Worm (Caenorhabditis elegans) whole organism, L3 larva: Measurements from ENCODE around the gene H18N23.2.
"Not testable (repeated sequence)": the region's sequence is repeated elsewhere in the genome, so short reads cannot be mapped to it uniquely, and the experiment has no call there.

Experiments used
- R02D3.7 ChIP-seq: fragments of 150-350 bp; optimal IDR thresholded peaks from 2 replicates; lab custom pipeline; 2014; ENCODE audit warnings: missing biosample characterization, missing genetic modification characterization
- ZK546.5 ChIP-seq: sonication (generic microtip); optimal IDR thresholded peaks from 2 replicates; lab custom pipeline; 2017; ENCODE audit warnings: missing biosample characterization, missing genetic modification characterization
- ama-1 ChIP-seq: fragments of 150-350 bp; optimal IDR thresholded peaks from 2 replicates; lab custom pipeline; 2018
- ceh-82 ChIP-seq: fragments of 150-350 bp; optimal IDR thresholded peaks from 2 replicates; lab custom pipeline; 2014; ENCODE audit warnings: missing biosample characterization, missing genetic modification characterization
- ceh-9 ChIP-seq: sonication (generic microtip); optimal IDR thresholded peaks from 2 replicates; lab custom pipeline; 2018; ENCODE audit warnings: missing biosample characterization, missing genetic modification characterization
- egl-27 ChIP-seq: sonication (generic microtip); optimal IDR thresholded peaks from 4 replicates; lab custom pipeline; 2017; ENCODE audit warnings: missing biosample characterization, missing genetic modification reagents, missing genetic modification characterization
- egl-5 ChIP-seq: fragments of 150-350 bp; optimal IDR thresholded peaks from 2 replicates; lab custom pipeline; 2017; ENCODE audit warnings: missing biosample characterization, missing genetic modification reagents, missing genetic modification characterization, inconsistent platforms
- elt-2 ChIP-seq: sonication (generic microtip); optimal IDR thresholded peaks from 2 replicates; lab custom pipeline; 2016; ENCODE audit warnings: missing genetic modification reagents, mild to moderate bottlenecking, missing genetic modification characterization, missing compliant biosample characterization
- lin-39 ChIP-seq: fragments of 150-350 bp; optimal IDR thresholded peaks from 2 replicates; lab custom pipeline; 2018; ENCODE audit warnings: missing biosample characterization, missing genetic modification reagents, missing genetic modification characterization
- nfya-1 ChIP-seq: sonication (generic microtip); optimal IDR thresholded peaks from 2 replicates; lab custom pipeline; 2017; ENCODE audit warnings: missing genetic modification characterization, mild to moderate bottlenecking, missing compliant biosample characterization, antibody characterized with exemption, moderate library complexity; ENCODE audit not compliant: insufficient read depth
- nhr-11 ChIP-seq: fragments of 150-350 bp; optimal IDR thresholded peaks from 2 replicates; lab custom pipeline; 2014; ENCODE audit warnings: missing biosample characterization, missing genetic modification characterization
- nhr-12 ChIP-seq: fragments of 150-350 bp; optimal IDR thresholded peaks from 2 replicates; lab custom pipeline; 2014; ENCODE audit warnings: missing biosample characterization, missing genetic modification characterization
- nhr-23 ChIP-seq: fragments of 150-350 bp; optimal IDR thresholded peaks from 2 replicates; lab custom pipeline; 2014; ENCODE audit warnings: missing biosample characterization, missing genetic modification reagents, missing genetic modification characterization
- nhr-43 ChIP-seq: sonication (generic microtip); optimal IDR thresholded peaks from 2 replicates; lab custom pipeline; 2016; ENCODE audit warnings: mild to moderate bottlenecking, missing genetic modification characterization, missing compliant biosample characterization; ENCODE audit not compliant: poor library complexity, severe bottlenecking
- nhr-76 ChIP-seq: fragments of 150-350 bp; sonication (generic microtip); optimal IDR thresholded peaks from 5 replicates; lab custom pipeline; 2014; ENCODE audit warnings: missing biosample characterization, missing genetic modification characterization
- nhr-77 ChIP-seq: fragments of 150-350 bp; optimal IDR thresholded peaks from 2 replicates; lab custom pipeline; 2014; ENCODE audit warnings: missing biosample characterization, missing genetic modification characterization
- pha-4 ChIP-seq: fragments of 150-350 bp; optimal IDR thresholded peaks from 2 replicates; lab custom pipeline; 2014; ENCODE audit warnings: missing biosample characterization, missing genetic modification reagents, missing genetic modification characterization
- pqm-1 ChIP-seq: fragments of 150-350 bp; optimal IDR thresholded peaks from 2 replicates; lab custom pipeline; 2017; ENCODE audit warnings: missing biosample characterization, missing genetic modification characterization, inconsistent platforms
- snpc-4 ChIP-seq: fragments of 150-350 bp; optimal IDR thresholded peaks from 2 replicates; lab custom pipeline; 2014; ENCODE audit warnings: missing biosample characterization, missing genetic modification characterization
- tbx-2 ChIP-seq: sonication (generic microtip); optimal IDR thresholded peaks from 2 replicates; lab custom pipeline; 2016; ENCODE audit warnings: mild to moderate bottlenecking, missing genetic modification characterization, missing compliant biosample characterization
- unc-39 ChIP-seq: sonication (generic microtip); optimal IDR thresholded peaks from 4 replicates; lab custom pipeline; 2017; ENCODE audit warnings: missing biosample characterization, missing genetic modification characterization
- unc-62 ChIP-seq: fragments of 150-350 bp; sonication (generic microtip); optimal IDR thresholded peaks from 4 replicates; lab custom pipeline; 2014; ENCODE audit warnings: missing biosample characterization, missing genetic modification reagents, missing genetic modification characterization
- zag-1 ChIP-seq: fragments of 150-350 bp; optimal IDR thresholded peaks from 2 replicates; lab custom pipeline; 2014; ENCODE audit warnings: missing biosample characterization, missing genetic modification characterization
- ztf-11 ChIP-seq: fragments of 150-350 bp; optimal IDR thresholded peaks from 2 replicates; lab custom pipeline; 2014; ENCODE audit warnings: missing biosample characterization, missing genetic modification characterization
- ztf-4 ChIP-seq: fragments of 150-350 bp; optimal IDR thresholded peaks from 2 replicates; lab custom pipeline; 2014; ENCODE audit warnings: missing biosample characterization, missing genetic modification characterization

H18N23.2 gene

ce11 chrX:17670379-17671077, 29.9 kb upstream of the H18N23.2 start, which contains the start of gene T23E7.2:
Gene T23E7.2, plus strand, starts transcription at chrX:17671027.
- no peak for TF ChIP-seq ZK546.5
- peak; percentile 20 for TF ChIP-seq lin-39 (tag; lab: Kevin White, UChicago)

- TF ChIP-seq nfya-1 = peak; percentile 39
- no peak for TF ChIP-seq ztf-4
- TF ChIP-seq lin-39 (tag; lab: Kevin White, UChicago) = peak; percentile 8
- no peak for TF ChIP-seq ceh-82 (tag; lab: Kevin White, UChicago)
- TF ChIP-seq nhr-11 = no peak
These were observed 26.6 kb upstream of the H18N23.2 start for ce11 chrX:17667288-17667687.

- TF ChIP-seq unc-62 (GFP tag; lab: Kevin White, UChicago) (no peak), tbx-2 (no peak), nhr-12 (no peak), lin-39 (tag; lab: Kevin White, UChicago) (no peak)
These were observed 21.5 kb upstream of the H18N23.2 start, which contains the start of gene nlp-6 for ce11 chrX:17662146-17662545. Gene nlp-6, plus strand, starts transcription at chrX:17662446.

ce11 chrX:17649380-17649779, 8.7 kb upstream of the H18N23.2 start, which contains the start of gene tmem-218:
Gene tmem-218, plus strand, starts transcription at chrX:17649680.
- TF ChIP-seq elt-2 (tag; lab: Kevin White, UChicago); egl-27; nhr-77 (tag; lab: Kevin White, UChicago): not testable (repeated sequence)

- TF ChIP-seq nhr-76 (tag; lab: Kevin White, UChicago) (no peak), nhr-23 (tag; lab: Kevin White, UChicago) (peak; percentile 14), R02D3.7 (tag; lab: Kevin White, UChicago) (no peak)
These were observed 3.1 kb upstream of the H18N23.2 start for ce11 chrX:17643812-17644211.

- TF ChIP-seq ztf-11 (tag; lab: Kevin White, UChicago) (no peak), zag-1 (tag; lab: Kevin White, UChicago) (no peak), unc-62 (GFP tag; lab: Kevin White, UChicago) (no peak), ceh-9 (tag; lab: Kevin White, UChicago) (no peak)
These were observed 2.2 kb upstream of the H18N23.2 start for ce11 chrX:17642832-17643231.

ce11 chrX:17638970-17639369, 1.7 kb downstream of the H18N23.2 start:
- TF ChIP-seq pha-4 (tag; lab: Kevin White, UChicago) (peak; percentile 47), elt-2 (tag; lab: Kevin White, UChicago) (peak; percentile 78), pqm-1 (tag; lab: Kevin White, UChicago) (peak; percentile 57), nhr-76 (tag; lab: Kevin White, UChicago) (no peak)
- TF ChIP-seq, all 47 proteins: peak for 3

ce11 chrX:17638460-17638859, 2.2 kb downstream of the H18N23.2 start:
- peak; percentile 25 for TF ChIP-seq nfya-1
- TF ChIP-seq pha-4 (tag; lab: Kevin White, UChicago) = peak; percentile 25
- no peak for TF ChIP-seq snpc-4 (tag; lab: Kevin White, UChicago)
- TF ChIP-seq unc-62 (GFP tag; lab: Kevin White, UChicago) = no peak
- no peak for TF ChIP-seq ama-1 (lab: Kevin White, UChicago)
- peak; percentile 81 for TF ChIP-seq nhr-43 (tag; lab: Kevin White, UChicago)
- TF ChIP-seq nhr-23 (tag; lab: Kevin White, UChicago) = peak; percentile 71
- no peak for TF ChIP-seq unc-39
- TF ChIP-seq pqm-1 (tag; lab: Kevin White, UChicago) = peak; percentile 7
- TF ChIP-seq elt-2 (tag; lab: Kevin White, UChicago) = peak; percentile 39
- no peak for TF ChIP-seq egl-5
